Worm (Caenorhabditis elegans) whole organism, L3 larva: ENCODE measurements around the gene col-96.

Experiments
- R02D3.7 ChIP-seq: fragments of 150-350 bp; optimal IDR thresholded peaks from 2 replicates; lab custom pipeline; 2014; ENCODE audit warnings: missing biosample characterization, missing genetic modification characterization
- ZK546.5 ChIP-seq: sonication (generic microtip); optimal IDR thresholded peaks from 2 replicates; lab custom pipeline; 2017; ENCODE audit warnings: missing biosample characterization, missing genetic modification characterization
- aly-2 ChIP-seq: fragments of 150-350 bp; optimal IDR thresholded peaks from 2 replicates; lab custom pipeline; 2014; ENCODE audit warnings: missing biosample characterization, missing genetic modification characterization
- ceh-16 ChIP-seq: sonication (generic microtip); optimal IDR thresholded peaks from 2 replicates; lab custom pipeline; 2017; ENCODE audit warnings: missing biosample characterization, missing genetic modification characterization
- ceh-28 ChIP-seq: fragments of 150-350 bp; optimal IDR thresholded peaks from 2 replicates; lab custom pipeline; 2014; ENCODE audit warnings: missing biosample characterization, missing genetic modification reagents, missing genetic modification characterization
- ceh-82 ChIP-seq: fragments of 150-350 bp; optimal IDR thresholded peaks from 2 replicates; lab custom pipeline; 2014; ENCODE audit warnings: missing biosample characterization, missing genetic modification characterization
- ceh-9 ChIP-seq: sonication (generic microtip); optimal IDR thresholded peaks from 2 replicates; lab custom pipeline; 2018; ENCODE audit warnings: missing biosample characterization, missing genetic modification characterization
- egl-27 ChIP-seq: sonication (generic microtip); optimal IDR thresholded peaks from 4 replicates; lab custom pipeline; 2017; ENCODE audit warnings: missing biosample characterization, missing genetic modification reagents, missing genetic modification characterization
- elt-2 ChIP-seq: sonication (generic microtip); optimal IDR thresholded peaks from 2 replicates; lab custom pipeline; 2016; ENCODE audit warnings: missing genetic modification reagents, mild to moderate bottlenecking, missing genetic modification characterization, missing compliant biosample characterization
- fkh-10 ChIP-seq: sonication (generic microtip); optimal IDR thresholded peaks from 2 replicates; lab custom pipeline; 2017; ENCODE audit warnings: missing biosample characterization, missing genetic modification reagents, missing genetic modification characterization
- fkh-2 ChIP-seq: fragments of 150-350 bp; optimal IDR thresholded peaks from 2 replicates; lab custom pipeline; 2014; ENCODE audit warnings: missing biosample characterization, missing genetic modification reagents, missing genetic modification characterization
- fos-1 ChIP-seq: fragments of 150-350 bp; optimal IDR thresholded peaks from 2 replicates; lab custom pipeline; 2014; ENCODE audit warnings: missing biosample characterization, missing genetic modification characterization
- hmg-11 ChIP-seq: sonication (generic microtip); optimal IDR thresholded peaks from 2 replicates; lab custom pipeline; 2016; ENCODE audit warnings: missing genetic modification characterization, missing compliant biosample characterization
- jun-1 ChIP-seq: fragments of 150-350 bp; optimal IDR thresholded peaks from 2 replicates; lab custom pipeline; 2014; ENCODE audit warnings: missing biosample characterization, missing genetic modification reagents, missing genetic modification characterization
- lin-15B ChIP-seq: fragments of 150-350 bp; optimal IDR thresholded peaks from 2 replicates; lab custom pipeline; 2014; ENCODE audit warnings: missing biosample characterization, missing genetic modification characterization
- lin-39 ChIP-seq: fragments of 150-350 bp; optimal IDR thresholded peaks from 2 replicates; lab custom pipeline; 2018; ENCODE audit warnings: missing biosample characterization, missing genetic modification reagents, missing genetic modification characterization
- mdl-1 ChIP-seq: fragments of 150-350 bp; optimal IDR thresholded peaks from 2 replicates; lab custom pipeline; 2014; ENCODE audit warnings: missing biosample characterization, missing genetic modification characterization
- mml-1 ChIP-seq: fragments of 150-350 bp; sonication (generic microtip); optimal IDR thresholded peaks from 3 replicates; lab custom pipeline; 2014; ENCODE audit warnings: missing biosample characterization, missing genetic modification characterization
- nfya-1 ChIP-seq: sonication (generic microtip); optimal IDR thresholded peaks from 2 replicates; lab custom pipeline; 2017; ENCODE audit warnings: missing genetic modification characterization, mild to moderate bottlenecking, missing compliant biosample characterization, antibody characterized with exemption, moderate library complexity; ENCODE audit not compliant: insufficient read depth
- nhr-11 ChIP-seq: fragments of 150-350 bp; optimal IDR thresholded peaks from 2 replicates; lab custom pipeline; 2014; ENCODE audit warnings: missing biosample characterization, missing genetic modification characterization
- nhr-12 ChIP-seq: fragments of 150-350 bp; optimal IDR thresholded peaks from 2 replicates; lab custom pipeline; 2014; ENCODE audit warnings: missing biosample characterization, missing genetic modification characterization
- nhr-237 ChIP-seq: fragments of 150-350 bp; optimal IDR thresholded peaks from 2 replicates; lab custom pipeline; 2014; ENCODE audit warnings: missing biosample characterization, missing genetic modification characterization
- nhr-25 ChIP-seq: sonication (generic microtip); optimal IDR thresholded peaks from 2 replicates; lab custom pipeline; 2017; ENCODE audit warnings: missing biosample characterization, missing genetic modification characterization
- nhr-28 ChIP-seq: fragments of 150-350 bp; optimal IDR thresholded peaks from 2 replicates; lab custom pipeline; 2014; ENCODE audit warnings: missing biosample characterization, missing genetic modification characterization
- nhr-67 ChIP-seq: fragments of 150-350 bp; optimal IDR thresholded peaks from 2 replicates; lab custom pipeline; 2014; ENCODE audit warnings: missing biosample characterization, missing genetic modification characterization
- nhr-76 ChIP-seq: fragments of 150-350 bp; sonication (generic microtip); optimal IDR thresholded peaks from 5 replicates; lab custom pipeline; 2014; ENCODE audit warnings: missing biosample characterization, missing genetic modification characterization
- nhr-77 ChIP-seq: fragments of 150-350 bp; optimal IDR thresholded peaks from 2 replicates; lab custom pipeline; 2014; ENCODE audit warnings: missing biosample characterization, missing genetic modification characterization
- pha-4 ChIP-seq: fragments of 150-350 bp; optimal IDR thresholded peaks from 2 replicates; lab custom pipeline; 2014; ENCODE audit warnings: missing biosample characterization, missing genetic modification reagents, missing genetic modification characterization
- pqm-1 ChIP-seq: fragments of 150-350 bp; optimal IDR thresholded peaks from 2 replicates; lab custom pipeline; 2017; ENCODE audit warnings: missing biosample characterization, missing genetic modification characterization, inconsistent platforms
- skn-1 ChIP-seq: fragments of 150-350 bp; optimal IDR thresholded peaks from 2 replicates; lab custom pipeline; 2014; ENCODE audit warnings: missing biosample characterization, missing genetic modification characterization
- snpc-4 ChIP-seq: fragments of 150-350 bp; optimal IDR thresholded peaks from 2 replicates; lab custom pipeline; 2014; ENCODE audit warnings: missing biosample characterization, missing genetic modification characterization
- tbx-2 ChIP-seq: sonication (generic microtip); optimal IDR thresholded peaks from 2 replicates; lab custom pipeline; 2016; ENCODE audit warnings: mild to moderate bottlenecking, missing genetic modification characterization, missing compliant biosample characterization
- zag-1 ChIP-seq: fragments of 150-350 bp; optimal IDR thresholded peaks from 2 replicates; lab custom pipeline; 2014; ENCODE audit warnings: missing biosample characterization, missing genetic modification characterization
- ztf-11 ChIP-seq: fragments of 150-350 bp; optimal IDR thresholded peaks from 2 replicates; lab custom pipeline; 2014; ENCODE audit warnings: missing biosample characterization, missing genetic modification characterization
- ztf-4 ChIP-seq: fragments of 150-350 bp; optimal IDR thresholded peaks from 2 replicates; lab custom pipeline; 2014; ENCODE audit warnings: missing biosample characterization, missing genetic modification characterization

The col-96 gene

DNA sequence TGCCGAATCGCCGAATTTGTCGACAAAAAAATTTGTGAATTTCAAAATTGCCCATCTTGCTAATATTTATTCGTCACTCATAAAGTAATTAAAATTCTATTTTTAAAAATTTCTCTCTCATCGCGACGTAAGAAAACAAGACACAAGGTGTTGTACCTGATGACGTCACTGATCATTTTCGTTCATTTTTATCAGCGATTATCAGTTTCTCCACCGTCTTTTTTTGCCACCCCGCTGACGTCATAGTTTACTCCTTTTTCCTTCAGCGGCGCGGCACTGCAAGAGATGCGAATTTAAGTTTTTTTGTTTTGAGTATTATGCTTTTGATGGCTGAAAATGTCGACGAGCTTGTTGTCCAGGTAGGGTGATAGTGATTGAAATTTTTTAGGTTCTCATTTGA lies 21.8 kb downstream of the col-96 start:
- TF ChIP-seq ceh-28 (tag; lab: Kevin White, UChicago) (peak; percentile 4), fos-1 (no peak), hmg-11 (tag; lab: Kevin White, UChicago) (no peak), aly-2 (no peak), snpc-4 (tag; lab: Kevin White, UChicago) (no peak), nhr-11 (tag; lab: Kevin White, UChicago) (no peak), mml-1 (tag; lab: Kevin White, UChicago) (no peak), lin-39 (no peak), jun-1 (peak; percentile 30), lin-15B (tag; lab: Kevin White, UChicago) (no peak), ceh-82 (no peak), nhr-67 (tag; lab: Kevin White, UChicago) (no peak), nhr-25 (tag; lab: Kevin White, UChicago) (no peak), egl-27 (tag; lab: Kevin White, UChicago) (no peak), nhr-12 (no peak), pqm-1 (peak; percentile 73), pha-4 (tag; lab: Kevin White, UChicago) (peak; percentile 31), elt-2 (tag; lab: Kevin White, UChicago) (peak; percentile 92), ztf-11 (no peak)

DNA sequence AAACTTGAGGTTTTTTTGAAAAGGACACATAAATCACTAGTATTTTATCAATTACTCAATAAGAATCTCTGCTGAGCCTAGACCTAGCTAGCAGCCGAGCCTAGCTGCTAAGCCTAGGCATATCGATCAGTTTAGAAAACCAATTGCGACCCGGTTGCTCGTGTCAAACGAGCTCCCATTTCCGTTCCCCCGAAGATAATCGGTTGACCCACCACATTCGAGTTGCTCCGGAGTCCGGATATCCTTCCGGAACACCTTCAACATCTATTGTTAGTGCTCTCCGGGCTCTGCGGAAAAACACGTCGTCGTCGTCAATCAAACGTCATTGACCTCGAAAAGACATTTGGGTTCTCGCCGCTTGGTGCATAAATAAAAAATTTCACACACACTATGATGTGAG lies 22.8 kb downstream of the col-96 start:
- peak; percentile 56 for TF ChIP-seq tbx-2 (tag; lab: Kevin White, UChicago)
- no peak for TF ChIP-seq fkh-10 (GFP tag; lab: Kevin White, UChicago)
- TF ChIP-seq, all 47 proteins: peak for 1

DNA sequence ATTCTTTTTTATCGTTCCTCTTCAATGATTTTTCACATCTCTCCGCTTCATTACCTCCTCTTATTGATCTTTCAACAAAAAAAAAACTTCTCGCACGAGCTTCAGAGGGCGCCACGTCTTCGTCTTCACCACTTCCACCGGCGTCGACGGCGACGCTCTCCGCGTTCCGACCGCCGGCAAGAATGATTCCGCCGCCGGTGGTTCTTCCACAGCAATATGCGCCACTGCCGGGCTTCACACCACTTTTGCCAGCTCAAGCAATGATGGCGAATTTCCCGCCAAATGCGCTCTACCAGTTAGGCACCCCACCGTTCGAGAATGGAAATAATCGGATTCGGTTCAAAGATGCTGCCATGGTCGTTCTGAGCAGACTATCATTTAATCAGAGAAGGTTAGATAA lies 23.5 kb downstream of the col-96 start:
- no peak for TF ChIP-seq fos-1

DNA sequence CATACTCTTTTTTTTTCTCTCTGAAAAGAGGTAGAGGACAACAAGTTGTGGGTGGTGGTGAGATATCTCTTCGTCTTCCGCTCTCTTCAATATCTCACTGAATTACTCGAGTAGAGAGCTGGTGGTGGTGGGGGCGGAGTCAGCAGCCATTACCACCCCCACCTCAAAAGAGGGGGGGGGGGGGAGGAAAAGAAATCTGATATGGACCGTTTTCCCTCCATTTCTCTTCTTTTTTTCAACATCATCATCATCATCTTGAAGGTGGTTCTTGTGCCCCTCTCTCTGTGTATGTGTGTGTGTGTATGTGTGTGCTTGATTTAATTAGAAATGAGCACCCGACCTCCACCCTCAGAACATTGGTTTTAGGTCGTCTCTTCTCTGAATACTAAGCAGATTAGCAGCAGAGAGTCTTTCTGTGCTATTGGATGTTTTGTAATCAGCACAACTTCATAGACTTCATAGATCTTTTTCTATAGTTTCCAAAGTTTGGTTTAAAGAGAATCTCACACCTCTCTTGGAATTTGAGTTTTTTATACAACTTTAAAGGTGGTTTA lies 25.0 kb downstream of the col-96 start:
- no peak for TF ChIP-seq egl-27 (tag; lab: Kevin White, UChicago)
- TF ChIP-seq fkh-2 (tag; lab: Kevin White, UChicago): no peak
- TF ChIP-seq nhr-25 (tag; lab: Kevin White, UChicago): no peak
- TF ChIP-seq mml-1 (tag; lab: Kevin White, UChicago): no peak
- no peak for TF ChIP-seq lin-39
- TF ChIP-seq ztf-4: no peak
- no peak for TF ChIP-seq nhr-11 (tag; lab: Kevin White, UChicago)
- no peak for TF ChIP-seq zag-1 (tag; lab: Kevin White, UChicago)
- TF ChIP-seq jun-1: no peak
- no peak for TF ChIP-seq ceh-16 (tag; lab: Kevin White, UChicago)
- no peak for TF ChIP-seq nhr-76 (tag; lab: Kevin White, UChicago)
- TF ChIP-seq ceh-9 (tag; lab: Kevin White, UChicago): no peak
- no peak for TF ChIP-seq nhr-28
- no peak for TF ChIP-seq ceh-28 (tag; lab: Kevin White, UChicago)
- TF ChIP-seq, all 47 proteins: peak for 0

DNA sequence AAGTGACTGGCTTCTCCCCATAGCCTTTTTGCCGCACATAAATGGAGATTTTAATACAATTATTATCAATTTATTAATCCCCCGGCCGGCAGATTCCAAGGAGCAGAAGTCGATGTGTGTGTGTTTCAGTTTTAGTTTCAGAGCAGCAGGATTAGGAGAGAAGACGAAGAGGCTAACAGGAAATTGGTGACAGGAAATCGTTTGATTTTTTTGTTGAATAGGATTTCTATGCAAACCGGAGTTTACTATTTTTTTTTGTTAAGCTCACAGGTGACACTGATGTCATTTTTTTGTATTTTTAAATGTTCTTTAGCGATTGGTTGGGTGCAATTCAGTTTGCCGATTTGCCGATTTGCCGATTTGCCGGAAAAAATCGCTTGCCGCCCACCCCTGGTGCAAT lies 26.1 kb downstream of the col-96 start:
- TF ChIP-seq ZK546.5 (tag; lab: Kevin White, UChicago): no peak
- no peak for TF ChIP-seq aly-2
- TF ChIP-seq lin-39: no peak
- TF ChIP-seq nhr-237 (tag; lab: Kevin White, UChicago): no peak
- TF ChIP-seq ztf-11: no peak
- TF ChIP-seq nhr-77: no peak
- no peak for TF ChIP-seq R02D3.7 (tag; lab: Kevin White, UChicago)

DNA sequence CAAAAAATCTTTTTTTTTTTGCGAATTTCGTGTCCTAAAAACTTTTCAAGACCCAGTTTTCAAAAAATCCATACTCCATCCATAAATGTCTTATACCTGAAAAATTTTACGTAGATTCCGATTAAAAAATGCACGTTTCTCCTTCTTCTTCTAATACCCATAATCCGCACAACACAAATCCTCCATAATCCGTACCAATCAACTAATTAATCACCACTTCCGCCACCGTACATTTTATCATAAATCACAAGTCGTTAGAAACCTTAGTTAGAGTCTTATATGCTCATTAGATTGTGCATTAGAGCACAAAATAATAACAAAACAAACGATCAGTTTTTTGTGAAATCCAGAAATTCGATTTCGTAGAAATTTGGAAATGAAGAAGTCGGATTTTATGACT lies 37.6 kb downstream of the col-96 start:
- TF ChIP-seq egl-27 (tag; lab: Kevin White, UChicago): no peak
- TF ChIP-seq nfya-1 (tag; lab: Kevin White, UChicago): no peak
- no peak for TF ChIP-seq tbx-2 (tag; lab: Kevin White, UChicago)
- TF ChIP-seq fkh-10 (GFP tag; lab: Kevin White, UChicago): no peak
- no peak for TF ChIP-seq fkh-2 (tag; lab: Kevin White, UChicago)
- TF ChIP-seq jun-1: no peak
- no peak for TF ChIP-seq skn-1
- no peak for TF ChIP-seq lin-39
- TF ChIP-seq nhr-12: no peak
- no peak for TF ChIP-seq nhr-76 (tag; lab: Kevin White, UChicago)
- no peak for TF ChIP-seq fos-1
- TF ChIP-seq mdl-1 (tag; lab: Kevin White, UChicago): no peak
- no peak for TF ChIP-seq mml-1 (tag; lab: Kevin White, UChicago)
